Comparison of ENCODE assay signal across 2 fruit fly cellular contexts in the genomic region with DNA sequence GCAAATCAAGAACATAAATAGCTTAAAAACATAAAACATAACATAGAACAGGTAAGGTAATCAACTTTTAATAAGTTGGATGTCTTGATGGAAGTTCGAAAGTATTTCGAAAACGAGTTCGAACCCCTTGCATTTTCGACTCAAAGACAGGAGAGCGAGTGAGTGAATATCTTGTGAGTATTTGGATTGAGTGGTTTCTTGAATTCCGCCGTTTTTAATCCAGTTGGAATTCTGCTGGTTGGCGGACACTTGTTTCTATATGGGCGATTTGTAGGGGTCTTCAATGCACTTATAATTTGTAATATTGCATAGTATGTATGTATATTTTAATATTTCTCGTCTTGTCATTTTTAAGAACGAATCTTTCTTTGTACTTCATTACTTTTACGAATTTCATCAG.
TF ChIP-seq lines count a peak whose summit lies in the region.

No protein-coding gene starts in this region.

- no peak for TF ChIP-seq CTCF in whole organism, embryonic (GFP tag; optimal IDR thresholded peaks at IDR 0.05; lab: Kevin White, UChicago)

TF ChIP-seq in whole organism, embryonic, 481 proteins besides CTCF, POLR2A, EP300 and RAD21:
- TF ChIP-seq ap (GFP tag; IDR thresholded peaks at IDR 0.05; lab: Robert Waterston, UW) (no peak), pan (optimal IDR thresholded peaks at IDR 0.05; lab: Kevin White, UChicago) (no peak), pan (GFP tag; optimal IDR thresholded peaks at IDR 0.05 in 1 of 2, IDR thresholded peaks at IDR 0.05 in 1 of 2) (no peak), nerfin-1 (tag; optimal IDR thresholded peaks at IDR 0.05; lab: Kevin White, UChicago) (peak; percentile 38), CG13287 (GFP tag; IDR thresholded peaks at IDR 0.05; lab: Robert Waterston, UW; ENCODE audit: partially characterized antibody) (no peak), CG4617 (GFP tag; optimal IDR thresholded peaks at IDR 0.05; lab: Kevin White, UChicago; ENCODE audit: borderline replicate concordance) (no peak), z (GFP tag; IDR thresholded peaks at IDR 0.05; lab: Robert Waterston, UW) (peak; percentile 95), Lpt (GFP tag; optimal IDR thresholded peaks at IDR 0.05; lab: Kevin White, UChicago) (no peak), Mrtf (GFP tag; IDR thresholded peaks at IDR 0.05; lab: Robert Waterston, UW) (no peak), CG10462 (GFP tag; optimal IDR thresholded peaks at IDR 0.05; lab: Kevin White, UChicago) (no peak), insv (GFP tag; optimal IDR thresholded peaks at IDR 0.05; lab: Kevin White, UChicago) (peak in 1 of 2 experiments; percentile 73), CG1233 (GFP tag; optimal IDR thresholded peaks at IDR 0.05; lab: Kevin White, UChicago) (no peak), CG8290 (GFP tag; optimal IDR thresholded peaks at IDR 0.05; lab: Kevin White, UChicago) (no peak), CG8290 (tag; optimal IDR thresholded peaks at IDR 0.05; lab: Kevin White, UChicago) (no peak)

TF ChIP-seq in whole organism, prepupa, 60 proteins besides CTCF, POLR2A, EP300 and RAD21:
- no peak for TF ChIP-seq lz (GFP tag; optimal IDR thresholded peaks at IDR 0.05; lab: Kevin White, UChicago)
- peak; percentile 5 for TF ChIP-seq Eip78C (GFP tag; lab: Kevin White, UChicago)
- no peak for TF ChIP-seq Hr4 (GFP tag; optimal IDR thresholded peaks at IDR 0.05; lab: Kevin White, UChicago)
